Fruit fly (Drosophila melanogaster): ENCODE results near the gene Vml.

The Vml gene

DNA sequence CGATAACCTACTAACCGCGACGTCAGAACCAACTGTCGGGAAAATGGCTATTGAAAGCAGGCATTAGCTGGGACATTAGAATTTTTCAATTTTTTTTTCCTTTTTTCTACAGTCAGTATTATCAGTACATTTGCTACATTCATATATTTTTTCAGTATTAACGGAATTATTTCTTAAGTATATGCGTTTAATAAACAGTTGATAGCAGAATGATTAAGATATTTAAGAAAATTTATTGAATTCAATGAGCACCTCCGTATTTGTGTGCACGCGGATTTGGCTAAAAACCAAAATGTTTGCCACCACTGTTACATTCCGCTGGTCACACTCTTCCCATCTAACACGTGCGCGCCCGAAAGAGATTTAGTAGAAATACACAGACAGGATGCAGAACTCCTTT is 13.1 kb upstream of the Vml start, which contains the start of the genes temp and CG3071 (continued):
- TF ChIP-seq MBD-R2 (GFP tag; IDR thresholded peaks at IDR 0.05) (peak; percentile 76), tin (GFP tag; optimal IDR thresholded peaks at IDR 0.05) (peak; percentile 62), Hsf (GFP tag; optimal IDR thresholded peaks at IDR 0.05) (peak; percentile 76), gsb-n (tag; optimal IDR thresholded peaks at IDR 0.05) (peak; percentile 30), CG15696 (tag; optimal IDR thresholded peaks at IDR 0.05) (peak; percentile 68), tio (GFP tag; optimal IDR thresholded peaks at IDR 0.05) (no peak), fru (optimal IDR thresholded peaks at IDR 0.05) (no peak), cato (GFP tag; optimal IDR thresholded peaks at IDR 0.05; ENCODE audit: borderline replicate concordance) (no peak), CG17912 (GFP tag; optimal IDR thresholded peaks at IDR 0.05) (no peak), fd102C (GFP tag; optimal IDR thresholded peaks at IDR 0.05) (no peak), CG1792 (GFP tag; optimal IDR thresholded peaks at IDR 0.05) (no peak), pzg (GFP tag; optimal IDR thresholded peaks at IDR 0.05) (peak; percentile 43), CkIIα-i1 (GFP tag; IDR thresholded peaks at IDR 0.05) (no peak), h (optimal IDR thresholded peaks at IDR 0.05) (no peak), al (GFP tag; IDR thresholded peaks at IDR 0.05) (peak; percentile 55; the same call in 1 of the 2 replicates), CG2120 (GFP tag; optimal IDR thresholded peaks at IDR 0.05) (peak; percentile 88), Dfd (GFP tag; optimal IDR thresholded peaks at IDR 0.05) (no peak), CG6175 (GFP tag; IDR thresholded peaks at IDR 0.05) (no peak), nom (GFP tag; optimal IDR thresholded peaks at IDR 0.05) (peak; percentile 7), tx (GFP tag; optimal IDR thresholded peaks at IDR 0.05) (peak; percentile 47), jigr1 (GFP tag; IDR thresholded peaks at IDR 0.05) (no peak), disco-r (GFP tag; optimal IDR thresholded peaks at IDR 0.05) (no peak), dm (GFP tag; optimal IDR thresholded peaks at IDR 0.05) (peak; percentile 97), sima (GFP tag; optimal IDR thresholded peaks at IDR 0.05) (no peak), Gug (GFP tag; IDR thresholded peaks at IDR 0.05) (peak; percentile 54; the same call in 2 of the 4 replicates), gem (tag; optimal IDR thresholded peaks at IDR 0.05) (peak; percentile 78), CG16863 (GFP tag; optimal IDR thresholded peaks at IDR 0.05) (peak; percentile 61), unc-4 (GFP tag; IDR thresholded peaks at IDR 0.05; ENCODE audit: partially characterized antibody) (no peak), CG12391 (tag; optimal IDR thresholded peaks at IDR 0.05) (peak; percentile 81), corto (GFP tag; optimal IDR thresholded peaks at IDR 0.05) (no peak), CG14965 (GFP tag; optimal IDR thresholded peaks at IDR 0.05; ENCODE audit: borderline replicate concordance) (no peak), Adf1 (GFP tag; IDR thresholded peaks at IDR 0.05) (0 out of 2 replicates have a peak, but pooled peaks have one; percentile 25), CG3847 (GFP tag; IDR thresholded peaks at IDR 0.05) (peak; percentile 75), H15 (GFP tag; IDR thresholded peaks at IDR 0.05) (no peak), CG17612 (GFP tag; IDR thresholded peaks at IDR 0.05) (no peak), Ssrp (tag; optimal IDR thresholded peaks at IDR 0.05) (peak; percentile 56), zen2 (GFP tag; IDR thresholded peaks at IDR 0.05; ENCODE audit: partially characterized antibody) (no peak), Rfx (GFP tag; IDR thresholded peaks at IDR 0.05) (peak; percentile 66; the same call in 1 of the 2 replicates), zf30C (GFP tag; optimal IDR thresholded peaks at IDR 0.05) (no peak), Fer2 (tag; optimal IDR thresholded peaks at IDR 0.05) (peak; percentile 24), Myb (GFP tag; optimal IDR thresholded peaks at IDR 0.05) (peak; percentile 27), cas (GFP tag; IDR thresholded peaks at IDR 0.05) (no peak), ftz-f1 (GFP tag; optimal IDR thresholded peaks at IDR 0.05) (no peak), ssp (GFP tag; IDR thresholded peaks at IDR 0.05) (peak; percentile 62), CG1529 (GFP tag; optimal IDR thresholded peaks at IDR 0.05) (peak; percentile 4), CG12769 (tag; optimal IDR thresholded peaks at IDR 0.05) (no peak), hth (optimal IDR thresholded peaks at IDR 0.05) (no peak), CG17328 (GFP tag; IDR thresholded peaks at IDR 0.05) (no peak), Fer1 (GFP tag; optimal IDR thresholded peaks at IDR 0.05) (peak; percentile 63), CG3407 (GFP tag; optimal IDR thresholded peaks at IDR 0.05) (no peak), stwl (tag; optimal IDR thresholded peaks at IDR 0.05) (peak; percentile 14), lmd (GFP tag; IDR thresholded peaks at IDR 0.05) (peak; percentile 70), CG32767 (GFP tag; IDR thresholded peaks at IDR 0.05) (peak; percentile 36; the same call in 1 of the 2 replicates)

All from whole organism, embryonic.